Fruit fly (Drosophila melanogaster) S2 (cell line): ENCODE results near the gene GstZ2.

ENCODE experiments used
- CG8478 ChIP-seq: fragments of >200 bp; optimal IDR thresholded peaks from 2 replicates; lab custom pipeline; 2018
- CTCF ChIP-seq, 2 experiments: fragments of >200 bp; optimal IDR thresholded peaks; 2 replicates each; lab custom pipeline; 2018

The GstZ2 gene

dm6 chr3R:9488493-9488892 lies 28.0 kb upstream of the GstZ2 start:
- TF ChIP-seq CG8478 (lab: Kevin White, UChicago) (no peak), CTCF (optimal IDR thresholded peaks at IDR 0.05; lab: Kevin White, UChicago) (no peak)

dm6 chr3R:9487961-9488360 lies 27.5 kb upstream of the GstZ2 start:
- TF ChIP-seq CTCF (optimal IDR thresholded peaks at IDR 0.05; lab: Kevin White, UChicago): no peak
- no peak for TF ChIP-seq CG8478 (lab: Kevin White, UChicago)

dm6 chr3R:9487561-9487960 lies 27.1 kb upstream of the GstZ2 start:
- TF ChIP-seq CTCF (optimal IDR thresholded peaks at IDR 0.05; lab: Kevin White, UChicago) (no peak), CG8478 (lab: Kevin White, UChicago) (no peak)

- TF ChIP-seq CTCF (optimal IDR thresholded peaks at IDR 0.05; lab: Kevin White, UChicago) (no peak), CG8478 (lab: Kevin White, UChicago) (no peak)
Observed at dm6 chr3R:9480396-9480795, 19.9 kb upstream of the GstZ2 start.

dm6 chr3R:9468109-9468508 lies 7.7 kb upstream of the GstZ2 start:
- TF ChIP-seq CG8478 (lab: Kevin White, UChicago) (no peak), CTCF (optimal IDR thresholded peaks at IDR 0.05; lab: Kevin White, UChicago) (no peak)

dm6 chr3R:9459385-9460285 lies 817 bp downstream of the GstZ2 start:
- no peak for TF ChIP-seq CTCF (optimal IDR thresholded peaks at IDR 0.05; lab: Kevin White, UChicago)
- TF ChIP-seq CG8478 (lab: Kevin White, UChicago): no peak

dm6 chr3R:9456373-9456772 lies 4.1 kb downstream of the GstZ2 start, which contains the start of gene GstZ1:
GstZ1 (minus strand) TSS chr3R:9456546.
- no peak for TF ChIP-seq CTCF (optimal IDR thresholded peaks at IDR 0.05; lab: Kevin White, UChicago)
- TF ChIP-seq CG8478 (lab: Kevin White, UChicago): no peak

dm6 chr3R:9454980-9455379 lies 5.5 kb downstream of the GstZ2 start:
- TF ChIP-seq CTCF (optimal IDR thresholded peaks at IDR 0.05; lab: Kevin White, UChicago) (no peak), CG8478 (lab: Kevin White, UChicago) (no peak)

- no peak for TF ChIP-seq CG8478 (lab: Kevin White, UChicago)
- no peak for TF ChIP-seq CTCF (optimal IDR thresholded peaks at IDR 0.05; lab: Kevin White, UChicago)
Observed at dm6 chr3R:9450672-9451071, 9.8 kb downstream of the GstZ2 start.

- TF ChIP-seq CG8478 (lab: Kevin White, UChicago) (no peak), CTCF (optimal IDR thresholded peaks at IDR 0.05; lab: Kevin White, UChicago) (no peak)
Observed at dm6 chr3R:9448320-9448719, 12.1 kb downstream of the GstZ2 start.

dm6 chr3R:9441996-9442395 lies 18.5 kb downstream of the GstZ2 start:
- TF ChIP-seq CTCF (optimal IDR thresholded peaks at IDR 0.05; lab: Kevin White, UChicago) (no peak), CG8478 (lab: Kevin White, UChicago) (no peak)

dm6 chr3R:9441134-9441533 lies 19.3 kb downstream of the GstZ2 start:
- TF ChIP-seq CTCF (optimal IDR thresholded peaks at IDR 0.05; lab: Kevin White, UChicago) (no peak), CG8478 (lab: Kevin White, UChicago) (no peak)

- TF ChIP-seq CG8478 (lab: Kevin White, UChicago) (no peak), CTCF (optimal IDR thresholded peaks at IDR 0.05; lab: Kevin White, UChicago) (no peak)
Observed at dm6 chr3R:9437618-9438017, 22.8 kb downstream of the GstZ2 start.

dm6 chr3R:9436358-9436972 lies 24.0 kb downstream of the GstZ2 start:
- TF ChIP-seq CG8478 (lab: Kevin White, UChicago) (no peak), CTCF (optimal IDR thresholded peaks at IDR 0.05; lab: Kevin White, UChicago) (no peak)

dm6 chr3R:9435898-9436297 lies 24.6 kb downstream of the GstZ2 start:
- TF ChIP-seq CG8478 (lab: Kevin White, UChicago) (no peak), CTCF (optimal IDR thresholded peaks at IDR 0.05; lab: Kevin White, UChicago) (no peak)
